Fruit fly (Drosophila melanogaster) whole organism, embryonic: ENCODE data around the gene sni.

Source experiments
- Adf1 ChIP-seq: fragments of 200-800 bp; sonication (Bioruptor generic); IDR thresholded peaks from 2 replicates; pipeline ENCODE4 v1.3.6; 2022; ENCODE audit warnings: missing biosample characterization, missing genetic modification characterization
- Atf-2 ChIP-seq: fragments of 200-800 bp; sonication (Bioruptor generic); optimal IDR thresholded peaks from 2 replicates; lab custom pipeline; 2016; ENCODE audit warnings: missing biosample characterization, missing genetic modification characterization
- C15 ChIP-seq: fragments of 200-800 bp; sonication (Bioruptor generic); IDR thresholded peaks from 3 replicates; pipeline ENCODE4 v1.3.6; 2022; ENCODE audit warnings: missing biosample characterization, missing genetic modification characterization
- CG11398 ChIP-seq: fragments of 200-800 bp; sonication (Bioruptor generic); optimal IDR thresholded peaks from 2 replicates; lab custom pipeline; 2016; ENCODE audit warnings: missing biosample characterization, missing genetic modification characterization
- CG12299 ChIP-seq: fragments of 200-800 bp; sonication (Bioruptor generic); optimal IDR thresholded peaks from 2 replicates; lab custom pipeline; 2018; ENCODE audit warnings: missing biosample characterization, mild to moderate bottlenecking, missing genetic modification characterization
- CG12769 ChIP-seq: fragments of 200-800 bp; sonication (Bioruptor generic); optimal IDR thresholded peaks from 2 replicates; lab custom pipeline; 2019; ENCODE audit warnings: missing biosample characterization, mild to moderate bottlenecking, missing genetic modification characterization, moderate library complexity
- CG1603 ChIP-seq: fragments of 200-800 bp; sonication (Bioruptor generic); optimal IDR thresholded peaks from 2 replicates; lab custom pipeline; 2019; ENCODE audit warnings: missing biosample characterization, mild to moderate bottlenecking, missing genetic modification characterization, moderate library complexity
- CG17361 ChIP-seq: fragments of 200-800 bp; sonication (Bioruptor generic); IDR thresholded peaks from 3 replicates; pipeline ENCODE4 v1.3.6; 2022; ENCODE audit warnings: missing biosample characterization, missing genetic modification characterization
- CG30020 ChIP-seq: fragments of 200-800 bp; optimal IDR thresholded peaks from 2 replicates; lab custom pipeline; 2019; ENCODE audit warnings: missing biosample characterization, mild to moderate bottlenecking, missing genetic modification characterization, moderate library complexity
- CG3281 ChIP-seq: fragments of 200-800 bp; sonication (Bioruptor generic); optimal IDR thresholded peaks from 3 replicates; lab custom pipeline; 2017; ENCODE audit warnings: missing biosample characterization, mild to moderate bottlenecking, missing genetic modification characterization
- CG3847 ChIP-seq: fragments of 200-800 bp; sonication (Bioruptor generic); IDR thresholded peaks from 2 replicates; pipeline ENCODE4 v1.3.6; 2022; ENCODE audit warnings: missing biosample characterization, missing genetic modification characterization
- CG4328 ChIP-seq: fragments of 200-800 bp; sonication (Bioruptor generic); optimal IDR thresholded peaks from 3 replicates; lab custom pipeline; 2017; ENCODE audit warnings: missing biosample characterization, missing genetic modification reagents, missing genetic modification characterization
- CG4404 ChIP-seq: fragments of 200-800 bp; sonication (Bioruptor generic); IDR thresholded peaks from 2 replicates; pipeline ENCODE4 v1.3.6; 2022; ENCODE audit warnings: missing biosample characterization, missing genetic modification characterization
- CG4617 ChIP-seq: fragments of 200-800 bp; sonication (Bioruptor generic); optimal IDR thresholded peaks from 3 replicates; lab custom pipeline; 2016; ENCODE audit warnings: missing biosample characterization, missing genetic modification characterization, borderline replicate concordance
- CG5953 ChIP-seq: fragments of 200-800 bp; sonication (Bioruptor generic); IDR thresholded peaks from 2 replicates; pipeline ENCODE4 v1.3.6; 2022; ENCODE audit warnings: missing biosample characterization, missing genetic modification characterization
- CG6272 ChIP-seq: fragments of 200-800 bp; sonication (Bioruptor generic); IDR thresholded peaks from 2 replicates; pipeline ENCODE4 v1.3.6; 2022; ENCODE audit warnings: missing biosample characterization, missing genetic modification characterization
- CG6765 ChIP-seq: fragments of 200-800 bp; sonication (Bioruptor generic); optimal IDR thresholded peaks from 3 replicates; lab custom pipeline; 2017; ENCODE audit warnings: missing biosample characterization, mild to moderate bottlenecking, missing genetic modification characterization
- CG8388 ChIP-seq: fragments of 200-800 bp; sonication (Bioruptor generic); optimal IDR thresholded peaks from 2 replicates; lab custom pipeline; 2019; ENCODE audit warnings: missing biosample characterization, mild to moderate bottlenecking, missing genetic modification characterization, moderate library complexity
- CG8478 ChIP-seq: fragments of >200 bp; optimal IDR thresholded peaks from 2 replicates; lab custom pipeline; 2018
- CkIIα-i1 ChIP-seq: fragments of 200-800 bp; sonication (Bioruptor generic); IDR thresholded peaks from 2 replicates; pipeline ENCODE4 v1.3.6; 2022; ENCODE audit warnings: missing biosample characterization, missing genetic modification characterization
- HmgZ ChIP-seq: fragments of 200-800 bp; sonication (Bioruptor generic); optimal IDR thresholded peaks from 2 replicates; lab custom pipeline; 2018; ENCODE audit warnings: missing biosample characterization, mild to moderate bottlenecking, missing genetic modification characterization
- Hr51 ChIP-seq, 2 experiments: fragments of 200-800 bp; sonication (Bioruptor generic); optimal IDR thresholded peaks; 2 replicates in 1 of 2; 3 replicates in 1 of 2; lab custom pipeline; 2016 to 2018; ENCODE audit warnings: missing biosample characterization in 2 of 2, missing genetic modification characterization in 2 of 2, mild to moderate bottlenecking in 1 of 2, moderate library complexity in 1 of 2
- Jarid2 ChIP-seq: fragments of 200-800 bp; sonication (Bioruptor generic); optimal IDR thresholded peaks from 3 replicates; lab custom pipeline; 2017; ENCODE audit warnings: mild to moderate bottlenecking, missing biosample characterization, missing genetic modification reagents, missing genetic modification characterization
- Meics ChIP-seq: fragments of 200-800 bp; sonication (Bioruptor generic); optimal IDR thresholded peaks from 2 replicates; lab custom pipeline; 2017; ENCODE audit warnings: missing biosample characterization, mild to moderate bottlenecking, missing genetic modification characterization
- Mes4 ChIP-seq: fragments of 200-800 bp; sonication (Bioruptor generic); optimal IDR thresholded peaks from 2 replicates; lab custom pipeline; 2016; ENCODE audit warnings: missing biosample characterization, missing genetic modification characterization
- Mrtf ChIP-seq: fragments of 200-800 bp; sonication (Bioruptor generic); IDR thresholded peaks from 3 replicates; pipeline ENCODE4 v1.3.6; 2022; ENCODE audit warnings: missing biosample characterization, missing genetic modification characterization
- Myb ChIP-seq: fragments of 200-800 bp; sonication (Bioruptor generic); optimal IDR thresholded peaks from 2 replicates; lab custom pipeline; 2016; ENCODE audit warnings: missing biosample characterization, missing genetic modification characterization
- NC2β ChIP-seq: fragments of 200-800 bp; sonication (Bioruptor generic); optimal IDR thresholded peaks from 2 replicates; lab custom pipeline; 2016; ENCODE audit warnings: missing biosample characterization, missing genetic modification characterization
- Ravus ChIP-seq: fragments of 200-800 bp; sonication (Bioruptor generic); IDR thresholded peaks from 2 replicates; pipeline ENCODE4 v1.3.6; 2022; ENCODE audit warnings: missing biosample characterization, missing genetic modification characterization
- Sry-δ ChIP-seq: fragments of 200-800 bp; sonication (Bioruptor generic); optimal IDR thresholded peaks from 2 replicates; lab custom pipeline; 2016; ENCODE audit warnings: missing biosample characterization, missing genetic modification characterization
- Xrp1 ChIP-seq: fragments of 200-800 bp; sonication (Bioruptor generic); IDR thresholded peaks from 2 replicates; pipeline ENCODE4 v1.3.6; 2022; ENCODE audit warnings: missing biosample characterization, missing genetic modification characterization
- abd-A ChIP-seq: fragments of 200-800 bp; sonication (Bioruptor generic); optimal IDR thresholded peaks from 3 replicates; lab custom pipeline; 2019; ENCODE audit warnings: missing biosample characterization, mild to moderate bottlenecking, missing genetic modification characterization, moderate library complexity
- bbx ChIP-seq: fragments of 200-800 bp; sonication (Bioruptor generic); IDR thresholded peaks from 2 replicates; pipeline ENCODE4 v1.3.6; 2022; ENCODE audit warnings: missing biosample characterization, missing genetic modification characterization; ENCODE audit not compliant: partially characterized antibody
- da ChIP-seq: fragments of 200-800 bp; sonication (Bioruptor generic); optimal IDR thresholded peaks from 2 replicates; lab custom pipeline; 2016; ENCODE audit warnings: missing biosample characterization, missing genetic modification characterization
- en ChIP-seq: fragments of 200-800 bp; sonication (Bioruptor generic); optimal IDR thresholded peaks from 2 replicates; lab custom pipeline; 2016; ENCODE audit warnings: missing biosample characterization, missing genetic modification characterization
- gro ChIP-seq: fragments of 200-800 bp; sonication (Bioruptor generic); optimal IDR thresholded peaks from 2 replicates; lab custom pipeline; 2016; ENCODE audit warnings: missing biosample characterization, missing genetic modification characterization
- gsb ChIP-seq: fragments of 200-800 bp; sonication (Bioruptor generic); IDR thresholded peaks from 2 replicates; pipeline ENCODE4 v1.3.6; 2022; ENCODE audit warnings: missing biosample characterization, missing genetic modification characterization
- hbn ChIP-seq: fragments of 200-800 bp; sonication (Bioruptor generic); IDR thresholded peaks from 2 replicates; pipeline ENCODE4 v1.3.6; 2022; ENCODE audit warnings: missing biosample characterization, missing genetic modification characterization; ENCODE audit not compliant: partially characterized antibody
- hth ChIP-seq: fragments of >200 bp; optimal IDR thresholded peaks from 2 replicates; lab custom pipeline; 2017; ENCODE audit warnings: inconsistent platforms
- kah ChIP-seq: fragments of 200-800 bp; sonication (Bioruptor generic); optimal IDR thresholded peaks from 2 replicates; lab custom pipeline; 2018; ENCODE audit warnings: missing biosample characterization, mild to moderate bottlenecking, missing genetic modification characterization
- lab ChIP-seq: fragments of 200-800 bp; sonication (Bioruptor generic); optimal IDR thresholded peaks from 3 replicates; lab custom pipeline; 2017; ENCODE audit warnings: missing biosample characterization, missing genetic modification characterization, mild to moderate bottlenecking, moderate library complexity, missing genetic modification reagents
- lmd ChIP-seq: fragments of 200-800 bp; sonication (Bioruptor generic); IDR thresholded peaks from 2 replicates; pipeline ENCODE4 v1.3.6; 2022; ENCODE audit warnings: missing biosample characterization, missing genetic modification characterization
- pzg ChIP-seq: fragments of 200-800 bp; sonication (Bioruptor generic); optimal IDR thresholded peaks from 3 replicates; lab custom pipeline; 2018; ENCODE audit warnings: missing biosample characterization, mild to moderate bottlenecking, missing genetic modification characterization, moderate library complexity
- ro ChIP-seq: fragments of 200-800 bp; sonication (Bioruptor generic); IDR thresholded peaks from 2 replicates; pipeline ENCODE4 v1.3.6; 2022; ENCODE audit warnings: missing biosample characterization, missing genetic modification characterization
- sens-2 ChIP-seq: fragments of 200-800 bp; sonication (Bioruptor generic); IDR thresholded peaks from 2 replicates; pipeline ENCODE4 v1.3.6; 2022; ENCODE audit warnings: missing biosample characterization, missing genetic modification characterization
- shn ChIP-seq: fragments of 200-800 bp; sonication (Bioruptor generic); optimal IDR thresholded peaks from 3 replicates; lab custom pipeline; 2016; ENCODE audit warnings: missing biosample characterization, missing genetic modification characterization
- sqz ChIP-seq: fragments of 200-800 bp; sonication (Bioruptor generic); optimal IDR thresholded peaks from 3 replicates; lab custom pipeline; 2018; ENCODE audit warnings: missing biosample characterization, mild to moderate bottlenecking, missing genetic modification characterization
- tin ChIP-seq: fragments of 200-800 bp; sonication (Bioruptor generic); optimal IDR thresholded peaks from 3 replicates; lab custom pipeline; 2016; ENCODE audit warnings: missing biosample characterization, missing genetic modification characterization
- trh ChIP-seq: fragments of 200-800 bp; sonication (Bioruptor generic); optimal IDR thresholded peaks from 2 replicates; lab custom pipeline; 2016; ENCODE audit warnings: missing biosample characterization, missing genetic modification characterization
- wek ChIP-seq: fragments of 200-800 bp; sonication (Bioruptor generic); optimal IDR thresholded peaks from 3 replicates; lab custom pipeline; 2018; ENCODE audit warnings: missing biosample characterization, mild to moderate bottlenecking, missing genetic modification characterization, moderate library complexity
- wor ChIP-seq: fragments of 200-800 bp; sonication (Bioruptor generic); IDR thresholded peaks from 2 replicates; pipeline ENCODE4 v1.3.6; 2022; ENCODE audit warnings: missing biosample characterization, missing genetic modification characterization

The sni gene

DNA sequence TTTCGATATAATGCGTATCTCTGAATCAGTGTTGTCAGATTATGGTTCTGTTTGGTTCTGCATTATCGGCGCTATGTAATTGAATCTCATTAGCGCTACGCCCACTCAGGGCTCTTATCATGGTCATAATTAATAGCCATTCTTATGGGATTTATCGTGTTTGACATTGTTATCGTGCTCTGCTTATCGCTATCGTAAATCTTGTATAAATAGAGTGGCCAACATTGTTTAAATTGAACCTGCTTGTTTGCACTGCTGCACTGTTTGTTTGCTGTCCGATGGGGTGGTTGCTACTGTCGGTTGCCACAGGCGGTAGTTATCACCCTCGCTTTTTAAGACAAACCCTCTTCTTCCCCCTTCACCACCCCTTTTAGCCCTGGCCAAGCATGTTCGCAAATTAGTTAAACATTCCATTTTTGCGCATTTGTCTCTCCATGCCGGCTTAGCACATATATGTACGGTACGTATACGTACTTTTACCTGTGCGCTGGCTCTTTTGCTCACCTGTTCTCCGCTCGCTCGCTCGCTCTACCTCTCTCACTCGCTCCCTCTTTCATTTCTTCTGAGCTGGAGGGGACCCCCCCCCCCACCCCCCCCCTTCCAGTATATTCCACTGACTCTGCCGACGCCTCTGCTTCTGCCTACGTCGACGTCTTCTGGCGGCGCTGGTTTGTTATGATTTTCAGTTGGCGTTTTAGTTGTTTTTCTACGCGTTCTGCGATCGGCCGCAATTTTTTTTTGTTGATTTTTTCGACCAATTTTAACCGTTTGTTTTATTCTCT lies 13.7 kb downstream of the sni start (continued):
- TF ChIP-seq da (GFP tag; lab: Kevin White, UChicago): no peak
- TF ChIP-seq CG8478 (lab: Kevin White, UChicago): no peak
- TF ChIP-seq CkIIα-i1 (GFP tag; lab: Robert Waterston, UW): no peak
- no peak for TF ChIP-seq trh
- peak; percentile 71 for TF ChIP-seq Xrp1
- TF ChIP-seq NC2β (GFP tag; lab: Kevin White, UChicago): peak; percentile 18
- no peak for TF ChIP-seq hbn
- TF ChIP-seq pzg (GFP tag; lab: Kevin White, UChicago): no peak
- no peak for TF ChIP-seq hth (lab: Kevin White, UChicago)
- TF ChIP-seq wek (GFP tag; lab: Kevin White, UChicago): peak; percentile 77
- peak; percentile 25 for TF ChIP-seq CG12769 (tag; lab: Kevin White, UChicago)
- TF ChIP-seq sens-2 (GFP tag; lab: Robert Waterston, UW): 0 out of 2 replicates have a peak, but pooled peaks have one; percentile 30
- TF ChIP-seq lmd: no peak
- TF ChIP-seq C15 (GFP tag; lab: Robert Waterston, UW): no peak
- peak; percentile 29 for TF ChIP-seq Mes4
- 0 out of 3 replicates have a peak, but pooled peaks have one; percentile 16 for TF ChIP-seq CG17361 (GFP tag; lab: Robert Waterston, UW)
- no peak for TF ChIP-seq Atf-2 (GFP tag; lab: Kevin White, UChicago)
- peak; percentile 20 for TF ChIP-seq CG8388 (GFP tag; lab: Kevin White, UChicago)
- no peak for TF ChIP-seq Myb (GFP tag; lab: Kevin White, UChicago)
- TF ChIP-seq CG6272 (GFP tag; lab: Robert Waterston, UW): no peak
- no peak for TF ChIP-seq CG30020 (tag; lab: Kevin White, UChicago)
- TF ChIP-seq gsb: no peak
- no peak for TF ChIP-seq Mrtf (GFP tag; lab: Robert Waterston, UW)
- TF ChIP-seq kah (GFP tag; lab: Kevin White, UChicago): peak; percentile 29
- peak; percentile 43 for TF ChIP-seq CG12299 (tag; lab: Kevin White, UChicago)
- TF ChIP-seq CG4617 (GFP tag; lab: Kevin White, UChicago): no peak
- TF ChIP-seq Jarid2 (GFP tag; lab: Kevin White, UChicago): peak; percentile 32
- TF ChIP-seq Ravus: no peak
- no peak for TF ChIP-seq CG5953 (GFP tag; lab: Robert Waterston, UW)
- TF ChIP-seq sqz: no peak
- peak; percentile 87 for TF ChIP-seq lab (GFP tag; lab: Kevin White, UChicago)
- peak; percentile 33 for TF ChIP-seq HmgZ
- TF ChIP-seq gro (GFP tag; lab: Kevin White, UChicago): no peak
- peak; percentile 46 for TF ChIP-seq CG3281 (GFP tag; lab: Kevin White, UChicago)
- peak; percentile 68 for TF ChIP-seq CG1603
- peak; percentile 29 for TF ChIP-seq en (GFP tag; lab: Kevin White, UChicago)
- no peak for TF ChIP-seq shn (GFP tag; lab: Kevin White, UChicago)
- TF ChIP-seq CG11398 (GFP tag; lab: Kevin White, UChicago): peak; percentile 75
- TF ChIP-seq wor (GFP tag; lab: Robert Waterston, UW): no peak
- TF ChIP-seq Meics (GFP tag; lab: Kevin White, UChicago): peak; percentile 38
- TF ChIP-seq CG4404 (GFP tag; lab: Robert Waterston, UW): no peak
- no peak for TF ChIP-seq bbx
- no peak for TF ChIP-seq Hr51 (GFP tag; optimal IDR thresholded peaks at IDR 0.05; lab: Kevin White, UChicago)
- TF ChIP-seq ro (GFP tag; lab: Robert Waterston, UW): no peak
- peak; percentile 55 for TF ChIP-seq CG4328 (GFP tag; lab: Kevin White, UChicago)
- no peak for TF ChIP-seq abd-A (tag; lab: Kevin White, UChicago)
- TF ChIP-seq CG3847 (GFP tag; lab: Robert Waterston, UW): no peak
- peak; percentile 11 for TF ChIP-seq Sry-δ
- no peak for TF ChIP-seq tin (GFP tag; lab: Kevin White, UChicago)
- peak; percentile 27 for TF ChIP-seq CG6765 (GFP tag; lab: Kevin White, UChicago)
- peak; percentile 98 for TF ChIP-seq Adf1 (GFP tag; lab: Robert Waterston, UW)
